Fruit fly (Drosophila melanogaster): ENCODE results near the gene Rca1.

The Rca1 gene

DNA sequence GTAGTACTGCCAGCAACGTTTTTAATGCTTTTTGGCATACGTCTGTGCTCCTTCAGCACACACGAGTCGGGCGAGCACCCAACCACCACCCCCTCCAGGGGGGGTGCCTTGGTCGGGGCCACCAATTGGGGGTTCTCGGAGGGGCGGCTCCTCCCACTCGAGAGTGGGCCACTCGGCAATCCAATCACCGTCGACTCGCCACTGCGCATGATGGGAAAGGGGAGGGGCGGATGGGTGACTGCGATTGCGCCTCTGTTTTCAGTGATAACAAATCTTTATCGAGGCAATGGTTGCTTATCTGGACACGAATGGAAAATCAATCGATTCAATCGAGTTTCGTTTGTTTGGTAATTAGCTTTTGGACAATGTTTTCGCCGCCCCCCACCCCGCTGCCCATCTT, 34.6 kb upstream of the Rca1 start (continued):
- TF ChIP-seq stc (GFP tag; IDR thresholded peaks at IDR 0.05) (0 out of 2 replicates have a peak, but pooled peaks have one; percentile 13), CG12219 (GFP tag; optimal IDR thresholded peaks at IDR 0.05) (no peak), TFAM (GFP tag; optimal IDR thresholded peaks at IDR 0.05) (no peak), HHEX (GFP tag; optimal IDR thresholded peaks at IDR 0.05) (no peak), CG4730 (GFP tag; IDR thresholded peaks at IDR 0.05) (no peak), Atf6 (GFP tag; IDR thresholded peaks at IDR 0.05) (no peak), CoRest (tag; optimal IDR thresholded peaks at IDR 0.05) (peak; percentile 22), vfl (GFP tag; optimal IDR thresholded peaks at IDR 0.05) (no peak), ftz-f1 (GFP tag; optimal IDR thresholded peaks at IDR 0.05) (peak; percentile 47), CG32772 (GFP tag; IDR thresholded peaks at IDR 0.05) (no peak), ems (GFP tag; optimal IDR thresholded peaks at IDR 0.05) (no peak), sug (tag; optimal IDR thresholded peaks at IDR 0.05) (peak; percentile 85), chif (GFP tag; optimal IDR thresholded peaks at IDR 0.05) (no peak), Myb (GFP tag; optimal IDR thresholded peaks at IDR 0.05) (no peak), crc (GFP tag; optimal IDR thresholded peaks at IDR 0.05) (no peak), sob (GFP tag; IDR thresholded peaks at IDR 0.05) (0 out of 2 replicates have a peak, but pooled peaks have one; percentile 9), luna (GFP tag; optimal IDR thresholded peaks at IDR 0.05) (no peak), CG15479 (GFP tag; optimal IDR thresholded peaks at IDR 0.05) (no peak), Opbp (GFP tag; IDR thresholded peaks at IDR 0.05; ENCODE audit: partially characterized antibody) (no peak), CG8290 (GFP tag; optimal IDR thresholded peaks at IDR 0.05) (no peak), CG8290 (tag; optimal IDR thresholded peaks at IDR 0.05) (peak in 1 of 2 experiments; percentile 6), sd (tag; optimal IDR thresholded peaks at IDR 0.05) (peak; percentile 99), abd-A (tag; optimal IDR thresholded peaks at IDR 0.05) (peak; percentile 66), CG2889 (GFP tag; IDR thresholded peaks at IDR 0.05) (no peak), CG4404 (GFP tag; IDR thresholded peaks at IDR 0.05) (no peak), Nf-YA (GFP tag; IDR thresholded peaks at IDR 0.05) (peak; percentile 99), Nf-YC (tag; optimal IDR thresholded peaks at IDR 0.05) (peak; percentile 99), crol (GFP tag; IDR thresholded peaks at IDR 0.05) (peak; percentile 99), sens-2 (GFP tag; IDR thresholded peaks at IDR 0.05) (peak; percentile 84), ash1 (GFP tag; optimal IDR thresholded peaks at IDR 0.05) (peak; percentile 25), CG6654 (GFP tag; optimal IDR thresholded peaks at IDR 0.05) (no peak), CG15073 (GFP tag; optimal IDR thresholded peaks at IDR 0.05) (no peak), Fer2 (tag; optimal IDR thresholded peaks at IDR 0.05) (no peak), Rx (GFP tag; IDR thresholded peaks at IDR 0.05) (no peak), CG9215 (GFP tag; IDR thresholded peaks at IDR 0.05) (no peak), Hr39 (optimal IDR thresholded peaks at IDR 0.05) (no peak), mirr (GFP tag; optimal IDR thresholded peaks at IDR 0.05) (no peak), CG10543 (GFP tag; optimal IDR thresholded peaks at IDR 0.05) (no peak), wdn (GFP tag; IDR thresholded peaks at IDR 0.05) (no peak), CG8924 (tag; optimal IDR thresholded peaks at IDR 0.05) (no peak), Lpt (GFP tag; optimal IDR thresholded peaks at IDR 0.05) (no peak), CG14860 (GFP tag; IDR thresholded peaks at IDR 0.05; ENCODE audit: partially characterized antibody) (no peak), CG8388 (GFP tag; optimal IDR thresholded peaks at IDR 0.05) (no peak), vvl (GFP tag; IDR thresholded peaks at IDR 0.05) (no peak), lola (GFP tag; optimal IDR thresholded peaks at IDR 0.05) (peak in 1 of 3 experiments; percentile 29), Bdp1 (GFP tag; optimal IDR thresholded peaks at IDR 0.05) (no peak), bigmax (GFP tag; optimal IDR thresholded peaks at IDR 0.05) (no peak), unpg (GFP tag; optimal IDR thresholded peaks at IDR 0.05) (no peak), usp (GFP tag; optimal IDR thresholded peaks at IDR 0.05) (no peak), CG34224 (GFP tag; IDR thresholded peaks at IDR 0.05; ENCODE audit: partially characterized antibody) (peak; percentile 37; the same call in 1 of the 3 replicates), CG3281 (GFP tag; optimal IDR thresholded peaks at IDR 0.05) (no peak), exex (tag; optimal IDR thresholded peaks at IDR 0.05) (peak; percentile 59)

Data from whole organism, embryonic.